Worm (Caenorhabditis elegans): ENCODE measurements around the gene Y43F8B.28.

- TF ChIP-seq nhr-76 (tag; optimal IDR thresholded peaks at IDR 0.05) (no peak), unc-39 (tag; optimal IDR thresholded peaks at IDR 0.05) (no peak), aha-1 (tag) (no peak), ceh-62 (tag; optimal IDR thresholded peaks at IDR 0.05) (no peak), ZK337.2 (GFP tag; IDR thresholded peaks at IDR 0.05) (no peak)
Observed at ce11 chrV:19448805-19449204, 36.3 kb upstream of the Y43F8B.28 start, which contains the start of gene M04C3.2.

All from whole organism, L4 larva.